Worm (Caenorhabditis elegans): Measurements from ENCODE around the gene C13A2.1.

The C13A2.1 gene

ce11 chrV:7258965-7259364, 29.8 kb upstream of the C13A2.1 start, which contains the start of gene C13A2.12:
Gene C13A2.12, plus strand, starts transcription at chrV:7259265.
- no peak for TF ChIP-seq lin-32 (GFP tag; optimal IDR thresholded peaks at IDR 0.05)
- no peak for TF ChIP-seq unc-39 (tag; optimal IDR thresholded peaks at IDR 0.05)
- TF ChIP-seq sem-2 (GFP tag; optimal IDR thresholded peaks at IDR 0.05): no peak
- TF ChIP-seq hlh-1 (tag; optimal IDR thresholded peaks at IDR 0.05): no peak

- no peak for TF ChIP-seq mep-1 (tag; optimal IDR thresholded peaks at IDR 0.05)
- TF ChIP-seq nhr-28 (tag; optimal IDR thresholded peaks at IDR 0.05): no peak
- no peak for TF ChIP-seq elt-1 (tag; optimal IDR thresholded peaks at IDR 0.05; ENCODE audit: borderline replicate concordance, insufficient read depth)
- no peak for TF ChIP-seq lsy-2 (tag; optimal IDR thresholded peaks at IDR 0.05)
- no peak for TF ChIP-seq ham-2 (GFP tag; optimal IDR thresholded peaks at IDR 0.05)
- TF ChIP-seq ceh-83 (GFP tag; optimal IDR thresholded peaks at IDR 0.05): no peak
- TF ChIP-seq snpc-4 (tag; optimal IDR thresholded peaks at IDR 0.05): no peak
- no peak for TF ChIP-seq mls-2 (tag; optimal IDR thresholded peaks at IDR 0.05)
These were observed 24.8 kb upstream of the C13A2.1 start, which contains the start of gene C13A2.9 for ce11 chrV:7264042-7264441. Gene C13A2.9, minus strand, starts transcription at chrV:7264142.

- TF ChIP-seq ceh-39 (tag; optimal IDR thresholded peaks at IDR 0.05) (no peak), nhr-237 (tag; optimal IDR thresholded peaks at IDR 0.05) (no peak), nhr-2 (tag; optimal IDR thresholded peaks at IDR 0.05) (no peak), sptf-1 (tag; optimal IDR thresholded peaks at IDR 0.05) (no peak), blmp-1 (tag; optimal IDR thresholded peaks at IDR 0.05) (no peak), ham-2 (GFP tag; optimal IDR thresholded peaks at IDR 0.05) (no peak), mab-5 (tag; optimal IDR thresholded peaks at IDR 0.05) (no peak), drap-1 (GFP tag; optimal IDR thresholded peaks at IDR 0.05) (no peak), lsy-2 (tag; optimal IDR thresholded peaks at IDR 0.05) (no peak), ces-1 (GFP tag; optimal IDR thresholded peaks at IDR 0.05) (no peak), hlh-1 (tag; optimal IDR thresholded peaks at IDR 0.05) (no peak), M03D4.4 (tag; optimal IDR thresholded peaks at IDR 0.05) (no peak), cnd-1 (tag; optimal IDR thresholded peaks at IDR 0.05) (no peak), unc-39 (tag; optimal IDR thresholded peaks at IDR 0.05) (no peak), ceh-43 (GFP tag; optimal IDR thresholded peaks at IDR 0.05) (no peak), lin-13 (tag; optimal IDR thresholded peaks at IDR 0.05) (no peak), snpc-4 (tag; optimal IDR thresholded peaks at IDR 0.05) (no peak), zip-8 (tag; optimal IDR thresholded peaks at IDR 0.05) (no peak)
These were observed 22.8 kb upstream of the C13A2.1 start, which contains the start of gene C13A2.7 for ce11 chrV:7266021-7266420. Gene C13A2.7, plus strand, starts transcription at chrV:7266321.

ce11 chrV:7269399-7269798, 19.4 kb upstream of the C13A2.1 start, which contains the start of gene C13A2.6:
Gene C13A2.6, plus strand, starts transcription at chrV:7269699.
- no peak for TF ChIP-seq cnd-1 (tag; optimal IDR thresholded peaks at IDR 0.05)

ce11 chrV:7274992-7275391, 13.8 kb upstream of the C13A2.1 start, which contains the start of gene C13A2.10:
Gene C13A2.10, minus strand, starts transcription at chrV:7275092.
- no peak for TF ChIP-seq flh-1 (GFP tag; optimal IDR thresholded peaks at IDR 0.05)

ce11 chrV:7275491-7275890, 13.3 kb upstream of the C13A2.1 start, which contains the start of gene C13A2.5:
Gene C13A2.5, plus strand, starts transcription at chrV:7275791.
- TF ChIP-seq blmp-1 (tag; optimal IDR thresholded peaks at IDR 0.05) (no peak), ham-2 (GFP tag; optimal IDR thresholded peaks at IDR 0.05) (no peak), flh-1 (GFP tag; optimal IDR thresholded peaks at IDR 0.05) (no peak), ztf-11 (tag; optimal IDR thresholded peaks at IDR 0.05) (no peak)

- no peak for TF ChIP-seq nhr-76 (tag; optimal IDR thresholded peaks at IDR 0.05)
- TF ChIP-seq ces-1 (GFP tag; optimal IDR thresholded peaks at IDR 0.05): no peak
These were observed 9.7 kb upstream of the C13A2.1 start, which contains the start of gene C13A2.4 for ce11 chrV:7279090-7279489. Gene C13A2.4, plus strand, starts transcription at chrV:7279390.
